Worm (Caenorhabditis elegans): ENCODE data around the gene swt-3.
A peak's percentile ranks its signal among the peaks of the same experiment; 100 is the strongest.

Gene swt-3

ce11 chrIV:10778582-10778981, 1.9 kb downstream of the swt-3 start (continued):
- TF ChIP-seq nhr-6 (tag; optimal IDR thresholded peaks at IDR 0.05) (no peak), unc-39 (tag; optimal IDR thresholded peaks at IDR 0.05) (no peak), hmg-1.1 (GFP tag; IDR thresholded peaks at IDR 0.05) (no peak), zag-1 (tag; optimal IDR thresholded peaks at IDR 0.05) (no peak), madf-5 (GFP tag; IDR thresholded peaks at IDR 0.05) (no peak), Y5F2A.4 (GFP tag; optimal IDR thresholded peaks at IDR 0.05) (no peak), daf-8 (GFP tag; IDR thresholded peaks at IDR 0.05) (no peak), duxl-1 (tag; optimal IDR thresholded peaks at IDR 0.05; ENCODE audit: poor library complexity) (no peak), nhr-48 (tag; optimal IDR thresholded peaks at IDR 0.05) (no peak), ceh-62 (tag; optimal IDR thresholded peaks at IDR 0.05) (no peak), ztf-11 (tag; optimal IDR thresholded peaks at IDR 0.05) (no peak), mdt-29 (GFP tag; IDR thresholded peaks at IDR 0.05) (no peak), nhr-76 (tag; optimal IDR thresholded peaks at IDR 0.05) (no peak), nhr-111 (GFP tag; optimal IDR thresholded peaks at IDR 0.05) (no peak), F26F4.8 (GFP tag; conservative IDR thresholded peaks at IDR 0.05) (no peak), D1046.2 (GFP tag; IDR thresholded peaks at IDR 0.05) (no peak), lsy-2 (tag; optimal IDR thresholded peaks at IDR 0.05) (peak in 1 of 2 experiments; percentile 26), arid-1 (GFP tag; conservative IDR thresholded peaks at IDR 0.05) (0 out of 2 replicates have a peak, but pooled peaks have one; percentile 29), egl-43 (GFP tag; IDR thresholded peaks at IDR 0.05) (no peak), ZK337.2 (GFP tag; IDR thresholded peaks at IDR 0.05) (no peak), R02D3.7 (tag; optimal IDR thresholded peaks at IDR 0.05) (no peak), pha-4 (GFP tag; IDR thresholded peaks at IDR 0.05) (no peak), pha-4 (tag; optimal IDR thresholded peaks at IDR 0.05) (no peak), zip-2 (tag; optimal IDR thresholded peaks at IDR 0.05) (no peak), dmd-8 (GFP tag; IDR thresholded peaks at IDR 0.05) (no peak), ceh-20 (GFP tag; IDR thresholded peaks at IDR 0.05) (no peak), dmd-9 (GFP tag; IDR thresholded peaks at IDR 0.05) (no peak), lin-13 (GFP tag; optimal IDR thresholded peaks at IDR 0.05) (no peak), lim-7 (GFP tag; IDR thresholded peaks at IDR 0.05) (0 out of 2 replicates have a peak, but pooled peaks have one; percentile 28), php-3 (GFP tag; IDR thresholded peaks at IDR 0.05) (no peak), ceh-32 (tag; optimal IDR thresholded peaks at IDR 0.05; ENCODE audit: poor library complexity) (no peak), mep-1 (tag; optimal IDR thresholded peaks at IDR 0.05) (peak; percentile 22), jun-1 (tag; optimal IDR thresholded peaks at IDR 0.05) (no peak), spr-3 (GFP tag; optimal IDR thresholded peaks at IDR 0.05) (no peak), nhr-102 (tag; optimal IDR thresholded peaks at IDR 0.05) (peak; percentile 8), mxl-3 (GFP tag; optimal IDR thresholded peaks at IDR 0.05) (no peak), lin-39 (tag; optimal IDR thresholded peaks at IDR 0.05) (no peak), lin-38 (GFP tag; IDR thresholded peaks at IDR 0.05) (0 out of 2 replicates have a peak, but pooled peaks have one; percentile 12), madf-9 (GFP tag; conservative IDR thresholded peaks at IDR 0.05) (0 out of 2 replicates have a peak, but pooled peaks have one; percentile 17), nhr-42 (GFP tag; IDR thresholded peaks at IDR 0.05) (0 out of 2 replicates have a peak, but pooled peaks have one; percentile 39), Y48G9A.11 (GFP tag; IDR thresholded peaks at IDR 0.05) (no peak), Y75B8A.6 (GFP tag; IDR thresholded peaks at IDR 0.05) (no peak), hif-1 (tag; optimal IDR thresholded peaks at IDR 0.05) (no peak), egl-27 (tag; optimal IDR thresholded peaks at IDR 0.05) (no peak), hlh-30 (tag; optimal IDR thresholded peaks at IDR 0.05; ENCODE audit: insufficient read depth) (no peak), nhr-25 (tag; optimal IDR thresholded peaks at IDR 0.05; ENCODE audit: borderline replicate concordance, insufficient read depth) (peak; percentile 19), set-16 (GFP tag; IDR thresholded peaks at IDR 0.05) (no peak), attf-4 (tag; optimal IDR thresholded peaks at IDR 0.05) (no peak), zfp-3 (GFP tag; conservative IDR thresholded peaks at IDR 0.05) (0 out of 2 replicates have a peak, but pooled peaks have one; percentile 55), daf-16 (GFP tag; optimal IDR thresholded peaks at IDR 0.05) (no peak), daf-16 (tag; optimal IDR thresholded peaks at IDR 0.05) (no peak)

Measured in whole organism, L4 larva.